Worm (Caenorhabditis elegans) whole organism, L4 larva: ENCODE results near the gene F44E2.4.
A peak's percentile ranks its signal among the peaks of the same experiment; 100 is the strongest.

Source experiments
- F26F4.8 ChIP-seq: fragments of 200-800 bp; sonication (Bioruptor generic); conservative IDR thresholded peaks from 2 replicates; pipeline ENCODE4 v1.3.6; 2022; ENCODE audit warnings: missing genetic modification characterization, missing compliant biosample characterization
- F37D6.2 ChIP-seq: sonication (generic microtip); optimal IDR thresholded peaks from 2 replicates; lab custom pipeline; 2016; ENCODE audit warnings: mild to moderate bottlenecking, missing genetic modification characterization, missing compliant biosample characterization
- T20F7.1 ChIP-seq: fragments of 200-800 bp; sonication (Bioruptor generic); optimal IDR thresholded peaks from 2 replicates; lab custom pipeline; 2018; ENCODE audit warnings: mild to moderate bottlenecking, missing genetic modification characterization, missing compliant biosample characterization
- T26A8.4 ChIP-seq: fragments of 200-800 bp; sonication (Bioruptor generic); IDR thresholded peaks from 2 replicates; pipeline ENCODE4 v1.3.6; 2022; ENCODE audit warnings: missing genetic modification characterization, missing compliant biosample characterization
- Y105C5A.15 ChIP-seq: fragments of 200-800 bp; sonication (Bioruptor generic); IDR thresholded peaks from 2 replicates; pipeline ENCODE4 v1.3.6; 2022; ENCODE audit warnings: missing genetic modification characterization, missing compliant biosample characterization
- Y75B8A.6 ChIP-seq: fragments of 200-800 bp; sonication (Bioruptor generic); IDR thresholded peaks from 2 replicates; pipeline ENCODE4 v1.3.6; 2022; ENCODE audit warnings: missing genetic modification reagents, missing genetic modification characterization, missing compliant biosample characterization
- aha-1 ChIP-seq: fragments of 150-350 bp; peaks from one replicate; lab custom pipeline; 2014; ENCODE audit warnings: missing biosample characterization, missing genetic modification characterization
- ama-1 ChIP-seq: fragments of 150-350 bp; optimal IDR thresholded peaks from 2 replicates; lab custom pipeline; 2014; ENCODE audit warnings: inconsistent platforms, mixed read lengths
- attf-4 ChIP-seq: sonication (generic microtip); optimal IDR thresholded peaks from 3 replicates; lab custom pipeline; 2017; ENCODE audit warnings: missing biosample characterization, missing genetic modification characterization
- ceh-32 ChIP-seq: sonication (generic microtip); optimal IDR thresholded peaks from 2 replicates; lab custom pipeline; 2016; ENCODE audit warnings: mild to moderate bottlenecking, missing genetic modification characterization, missing compliant biosample characterization; ENCODE audit not compliant: poor library complexity
- ceh-44 ChIP-seq: fragments of 200-800 bp; sonication (Bioruptor generic); IDR thresholded peaks from 2 replicates; pipeline ENCODE4 v1.3.6; 2022; ENCODE audit warnings: missing genetic modification reagents, missing genetic modification characterization, missing compliant biosample characterization
- cey-2 ChIP-seq: sonication (generic microtip); optimal IDR thresholded peaks from 3 replicates; lab custom pipeline; 2017; ENCODE audit warnings: missing genetic modification characterization, mild to moderate bottlenecking, missing compliant biosample characterization, antibody characterized with exemption, borderline replicate concordance; ENCODE audit not compliant: insufficient read depth
- daf-16 ChIP-seq, 3 experiments: sonication (generic microtip); optimal IDR thresholded peaks; 2 replicates each; lab custom pipeline; 2016 to 2017; ENCODE audit warnings: missing genetic modification characterization in 3 of 3, missing genetic modification reagents in 3 of 3, mild to moderate bottlenecking in 2 of 3, missing compliant biosample characterization in 2 of 3, missing biosample characterization in 1 of 3, moderate library complexity in 1 of 3
- dmd-6 ChIP-seq: fragments of 200-800 bp; sonication (Bioruptor generic); IDR thresholded peaks from 2 replicates; pipeline ENCODE4 v1.3.6; 2022; ENCODE audit warnings: missing genetic modification reagents, missing genetic modification characterization, missing compliant biosample characterization
- dmd-8 ChIP-seq: fragments of 200-800 bp; sonication (Bioruptor generic); IDR thresholded peaks from 2 replicates; pipeline ENCODE4 v1.3.6; 2022; ENCODE audit warnings: missing genetic modification characterization, missing compliant biosample characterization
- dpl-1 ChIP-seq: fragments of 150-350 bp; optimal IDR thresholded peaks from 2 replicates; lab custom pipeline; 2014; ENCODE audit warnings: missing biosample characterization, missing genetic modification reagents, missing genetic modification characterization
- dve-1 ChIP-seq: sonication (generic microtip); optimal IDR thresholded peaks from 2 replicates; lab custom pipeline; 2017; ENCODE audit warnings: antibody characterized with exemption, mild to moderate bottlenecking, missing genetic modification characterization, missing compliant biosample characterization; ENCODE audit not compliant: insufficient read depth
- hlh-11 ChIP-seq: fragments of 200-800 bp; sonication (Bioruptor generic); optimal IDR thresholded peaks from 2 replicates; lab custom pipeline; 2018; ENCODE audit warnings: mild to moderate bottlenecking, missing genetic modification characterization, missing compliant biosample characterization
- hlh-30 ChIP-seq: sonication (generic microtip); optimal IDR thresholded peaks from 2 replicates; lab custom pipeline; 2017; ENCODE audit warnings: antibody characterized with exemption, mild to moderate bottlenecking, missing genetic modification characterization, missing compliant biosample characterization; ENCODE audit not compliant: insufficient read depth
- lin-1 ChIP-seq: fragments of 200-800 bp; sonication (Bioruptor generic); IDR thresholded peaks from 2 replicates; pipeline ENCODE4 v1.3.6; 2022; ENCODE audit warnings: missing genetic modification reagents, missing genetic modification characterization, missing compliant biosample characterization
- lin-13 ChIP-seq: fragments of 150-350 bp; optimal IDR thresholded peaks from 2 replicates; lab custom pipeline; 2014; ENCODE audit warnings: missing biosample characterization, missing genetic modification reagents, missing genetic modification characterization
- lin-15B ChIP-seq: fragments of 150-350 bp; sonication (generic microtip); optimal IDR thresholded peaks from 3 replicates; lab custom pipeline; 2014; ENCODE audit warnings: missing biosample characterization, missing genetic modification characterization
- lir-3 ChIP-seq: sonication (generic microtip); optimal IDR thresholded peaks from 2 replicates; lab custom pipeline; 2016; ENCODE audit warnings: mild to moderate bottlenecking, missing genetic modification characterization, missing compliant biosample characterization
- lsy-2 ChIP-seq, 2 experiments: fragments of 150-350 bp in 1 of 2; sonication (generic microtip) in 1 of 2; optimal IDR thresholded peaks; 2 replicates each; lab custom pipeline; 2014 to 2017; ENCODE audit warnings: missing biosample characterization in 2 of 2, missing genetic modification characterization in 2 of 2
- madf-5 ChIP-seq, 2 experiments: fragments of 200-800 bp; sonication (Bioruptor generic); IDR thresholded peaks; 2 replicates each; pipeline ENCODE4 v1.3.6; 2022; ENCODE audit warnings: missing compliant biosample characterization in 2 of 2, missing genetic modification characterization in 2 of 2
- mdl-1 ChIP-seq, 2 experiments: fragments of 150-350 bp in 1 of 2; sonication (generic microtip) in 1 of 2; optimal IDR thresholded peaks; 2 replicates each; lab custom pipeline; 2014 to 2017; ENCODE audit warnings: missing biosample characterization in 2 of 2, missing genetic modification characterization in 2 of 2
- mep-1 ChIP-seq: fragments of 150-350 bp; sonication (generic microtip); optimal IDR thresholded peaks from 3 replicates; lab custom pipeline; 2014; ENCODE audit warnings: missing biosample characterization, missing genetic modification characterization
- mes-2 ChIP-seq: sonication (generic microtip); optimal IDR thresholded peaks from 2 replicates; lab custom pipeline; 2016; ENCODE audit warnings: missing genotype, mild to moderate bottlenecking, missing genetic modification characterization, missing compliant biosample characterization; ENCODE audit not compliant: poor library complexity, severe bottlenecking
- mxl-3 ChIP-seq: fragments of 200-800 bp; sonication (Bioruptor generic); optimal IDR thresholded peaks from 2 replicates; lab custom pipeline; 2018; ENCODE audit warnings: mild to moderate bottlenecking, missing genetic modification characterization, missing compliant biosample characterization
- nhr-11 ChIP-seq: fragments of 150-350 bp; optimal IDR thresholded peaks from 2 replicates; lab custom pipeline; 2014; ENCODE audit warnings: missing biosample characterization, missing genetic modification characterization
- nhr-111 ChIP-seq: fragments of 200-800 bp; sonication (Bioruptor generic); optimal IDR thresholded peaks from 2 replicates; lab custom pipeline; 2018; ENCODE audit warnings: mild to moderate bottlenecking, missing genetic modification characterization, missing compliant biosample characterization
- nhr-237 ChIP-seq: sonication (generic microtip); optimal IDR thresholded peaks from 2 replicates; lab custom pipeline; 2017; ENCODE audit warnings: missing biosample characterization, missing genetic modification characterization
- nhr-28 ChIP-seq: fragments of 150-350 bp; optimal IDR thresholded peaks from 2 replicates; lab custom pipeline; 2014; ENCODE audit warnings: missing biosample characterization, missing genetic modification characterization
- nhr-41 ChIP-seq: fragments of 200-800 bp; sonication (Bioruptor generic); IDR thresholded peaks from 2 replicates; pipeline ENCODE4 v1.3.6; 2022; ENCODE audit warnings: missing genetic modification reagents, missing genetic modification characterization, missing compliant biosample characterization
- nhr-6 ChIP-seq: fragments of 150-350 bp; optimal IDR thresholded peaks from 2 replicates; lab custom pipeline; 2014; ENCODE audit warnings: missing biosample characterization, missing genetic modification characterization
- nhr-76 ChIP-seq: fragments of 150-350 bp; optimal IDR thresholded peaks from 2 replicates; lab custom pipeline; 2014; ENCODE audit warnings: missing biosample characterization, missing genetic modification characterization
- nhr-77 ChIP-seq: fragments of 150-350 bp; optimal IDR thresholded peaks from 2 replicates; lab custom pipeline; 2014; ENCODE audit warnings: missing biosample characterization, missing genetic modification characterization
- php-3 ChIP-seq: fragments of 200-800 bp; sonication (Bioruptor generic); IDR thresholded peaks from 2 replicates; pipeline ENCODE4 v1.3.6; 2022; ENCODE audit warnings: missing genetic modification reagents, missing genetic modification characterization, missing compliant biosample characterization
- pqm-1 ChIP-seq: sonication (generic microtip); optimal IDR thresholded peaks from 2 replicates; lab custom pipeline; 2017; ENCODE audit warnings: missing biosample characterization, missing genetic modification characterization
- rbr-2 ChIP-seq: sonication (generic microtip); optimal IDR thresholded peaks from 2 replicates; lab custom pipeline; 2016; ENCODE audit warnings: missing genotype, missing genetic modification characterization, missing compliant biosample characterization
- sdz-12 ChIP-seq: fragments of 200-800 bp; sonication (Bioruptor generic); optimal IDR thresholded peaks from 2 replicates; lab custom pipeline; 2018; ENCODE audit warnings: mild to moderate bottlenecking, missing genetic modification characterization, missing compliant biosample characterization
- snpc-1.2 ChIP-seq: fragments of 200-800 bp; sonication (Bioruptor generic); IDR thresholded peaks from 2 replicates; pipeline ENCODE4 v1.3.6; 2022; ENCODE audit warnings: missing genetic modification reagents, missing genetic modification characterization, missing compliant biosample characterization
- snpc-4 ChIP-seq: fragments of 150-350 bp; optimal IDR thresholded peaks from 2 replicates; lab custom pipeline; 2014; ENCODE audit warnings: missing biosample characterization, missing genetic modification characterization
- spr-1 ChIP-seq: sonication (generic microtip); optimal IDR thresholded peaks from 2 replicates; lab custom pipeline; 2016; ENCODE audit warnings: mild to moderate bottlenecking, missing genetic modification characterization, missing compliant biosample characterization
- tag-97 ChIP-seq: fragments of 200-800 bp; sonication (Bioruptor generic); IDR thresholded peaks from 2 replicates; pipeline ENCODE4 v1.3.6; 2022; ENCODE audit warnings: missing genetic modification characterization, missing compliant biosample characterization
- unc-39 ChIP-seq: sonication (generic microtip); optimal IDR thresholded peaks from 2 replicates; lab custom pipeline; 2017; ENCODE audit warnings: missing biosample characterization, missing genetic modification characterization
- unc-62 ChIP-seq, 3 experiments: fragments of 150-350 bp in 1 of 3; sonication (generic microtip); optimal IDR thresholded peaks in 2 of 3; peaks in 1 of 3; 1 replicate in 1 of 3; 2 replicates in 2 of 3; lab custom pipeline; 2014 to 2017; ENCODE audit warnings: missing biosample characterization in 3 of 3, missing genetic modification characterization in 3 of 3, missing genetic modification reagents in 3 of 3, missing genotype in 1 of 3
- zip-2 ChIP-seq: fragments of 150-350 bp; optimal IDR thresholded peaks from 2 replicates; lab custom pipeline; 2014; ENCODE audit warnings: missing biosample characterization, missing genetic modification characterization

The F44E2.4 gene

ce11 chrIII:8869663-8870062 lies 31.4 kb upstream of the F44E2.4 start:
- no peak for TF ChIP-seq tag-97
- no peak for TF ChIP-seq attf-4
- peak; percentile 94 for TF ChIP-seq aha-1 (tag; lab: Kevin White, UChicago)

- no peak for TF ChIP-seq lin-1
- TF ChIP-seq zip-2 (tag; lab: Kevin White, UChicago) = no peak
- peak; percentile 74 for TF ChIP-seq hlh-30 (tag; lab: Kevin White, UChicago)
- peak; percentile 91 for TF ChIP-seq dmd-6
- TF ChIP-seq lir-3 (tag; lab: Kevin White, UChicago) = no peak
- TF ChIP-seq daf-16 (GFP tag; optimal IDR thresholded peaks at IDR 0.05; lab: Kevin White, UChicago) = no peak
- peak; percentile 96 for TF ChIP-seq daf-16 (tag; optimal IDR thresholded peaks at IDR 0.05; lab: Kevin White, UChicago)
- peak; percentile 33 for TF ChIP-seq lin-13
- TF ChIP-seq rbr-2 = no peak
- TF ChIP-seq nhr-41 (GFP tag; lab: Robert Waterston, UW) = peak; percentile 49; the same call in 1 of the 2 replicates
- TF ChIP-seq unc-62 (GFP tag; optimal IDR thresholded peaks at IDR 0.05 in 1 of 2; lab: Kevin White, UChicago) = peak in 1 of 2 experiments; percentile 3
- TF ChIP-seq unc-62 (tag; optimal IDR thresholded peaks at IDR 0.05; lab: Kevin White, UChicago) = no peak
- no peak for TF ChIP-seq Y105C5A.15 (GFP tag; lab: Robert Waterston, UW)
- TF ChIP-seq unc-39 (tag; lab: Kevin White, UChicago) = no peak
- no peak for TF ChIP-seq snpc-4 (tag; lab: Kevin White, UChicago)
- TF ChIP-seq nhr-77 (tag; lab: Kevin White, UChicago) = peak; percentile 84
- peak; percentile 25 for TF ChIP-seq mes-2 (tag; lab: Kevin White, UChicago)
- peak; percentile 55 for TF ChIP-seq T20F7.1 (GFP tag; lab: Kevin White, UChicago)
- TF ChIP-seq F37D6.2 = no peak
- peak; percentile 85 for TF ChIP-seq ama-1 (lab: Kevin White, UChicago)
- peak in 1 of 2 experiments; percentile 67 for TF ChIP-seq mdl-1 (tag; optimal IDR thresholded peaks at IDR 0.05; lab: Kevin White, UChicago)
- peak in 1 of 2 experiments; percentile 70 for TF ChIP-seq lsy-2 (tag; optimal IDR thresholded peaks at IDR 0.05; lab: Kevin White, UChicago)
- no peak for TF ChIP-seq Y75B8A.6 (GFP tag; lab: Robert Waterston, UW)
- TF ChIP-seq pqm-1 (tag; lab: Kevin White, UChicago) = peak; percentile 89
- TF ChIP-seq sdz-12 (GFP tag; lab: Kevin White, UChicago) = no peak
- TF ChIP-seq spr-1 = no peak
- TF ChIP-seq dmd-8 (GFP tag; lab: Robert Waterston, UW) = 0 out of 2 replicates have a peak, but pooled peaks have one; percentile 54
- no peak for TF ChIP-seq madf-5 (GFP tag; IDR thresholded peaks at IDR 0.05; lab: Robert Waterston, UW)
- TF ChIP-seq nhr-11 = peak; percentile 24
- TF ChIP-seq T26A8.4 (GFP tag; lab: Robert Waterston, UW) = peak; percentile 43
- TF ChIP-seq dpl-1 (GFP tag; lab: Kevin White, UChicago) = peak; percentile 33
- peak; percentile 95 for TF ChIP-seq nhr-28 (tag; lab: Kevin White, UChicago)
- TF ChIP-seq ceh-44 = no peak
- peak; percentile 27 for TF ChIP-seq cey-2 (tag; lab: Kevin White, UChicago)
- peak; percentile 61 for TF ChIP-seq mep-1
- TF ChIP-seq dve-1 (tag; lab: Kevin White, UChicago) = peak; percentile 93
- no peak for TF ChIP-seq php-3
- no peak for TF ChIP-seq ceh-32
- no peak for TF ChIP-seq snpc-1.2 (GFP tag; lab: Robert Waterston, UW)
- TF ChIP-seq aha-1 (tag; lab: Kevin White, UChicago) = peak; percentile 8
- TF ChIP-seq nhr-111 (GFP tag; lab: Kevin White, UChicago) = no peak
- TF ChIP-seq nhr-6 (tag; lab: Kevin White, UChicago) = no peak
- TF ChIP-seq nhr-76 (tag; lab: Kevin White, UChicago) = no peak
- TF ChIP-seq mxl-3 (GFP tag; lab: Kevin White, UChicago) = peak; percentile 41
- peak; percentile 88 for TF ChIP-seq hlh-11
- TF ChIP-seq lin-15B = no peak
- no peak for TF ChIP-seq F26F4.8 (GFP tag; lab: Robert Waterston, UW)
- no peak for TF ChIP-seq nhr-237 (tag; lab: Kevin White, UChicago)
- TF ChIP-seq, all 104 proteins: peak for 24
Observed at ce11 chrIII:8867922-8868655, 29.9 kb upstream of the F44E2.4 start.
